Fruit fly (Drosophila melanogaster) whole organism, embryonic: ENCODE data around the gene aru.
A peak's percentile ranks its signal among the peaks of the same experiment; 100 is the strongest.

Source experiments
- Atf3 ChIP-seq: fragments of 200-800 bp; sonication (Bioruptor generic); optimal IDR thresholded peaks from 3 replicates; lab custom pipeline; 2016; ENCODE audit warnings: missing biosample characterization, missing genetic modification characterization
- Bdp1 ChIP-seq: fragments of 200-800 bp; sonication (Bioruptor generic); optimal IDR thresholded peaks from 3 replicates; lab custom pipeline; 2016; ENCODE audit warnings: missing biosample characterization, missing genetic modification characterization
- CG10366 ChIP-seq: fragments of 200-800 bp; sonication (Bioruptor generic); IDR thresholded peaks from 2 replicates; pipeline ENCODE4 v1.3.6; 2022; ENCODE audit warnings: missing biosample characterization, missing genetic modification characterization
- CG11398 ChIP-seq: fragments of 200-800 bp; sonication (Bioruptor generic); optimal IDR thresholded peaks from 2 replicates; lab custom pipeline; 2016; ENCODE audit warnings: missing biosample characterization, missing genetic modification characterization
- CG12391 ChIP-seq: fragments of 200-800 bp; sonication (Bioruptor generic); optimal IDR thresholded peaks from 3 replicates; lab custom pipeline; 2018; ENCODE audit warnings: missing biosample characterization, mild to moderate bottlenecking, missing genetic modification characterization, moderate library complexity
- CG12744 ChIP-seq: fragments of 200-800 bp; sonication (Bioruptor generic); optimal IDR thresholded peaks from 2 replicates; lab custom pipeline; 2016; ENCODE audit warnings: missing biosample characterization, missing genetic modification characterization
- CG13123 ChIP-seq: fragments of 200-800 bp; sonication (Bioruptor generic); optimal IDR thresholded peaks from 2 replicates; lab custom pipeline; 2016; ENCODE audit warnings: missing biosample characterization, missing genetic modification characterization
- CG14014 ChIP-seq: fragments of 200-800 bp; sonication (Bioruptor generic); IDR thresholded peaks from 2 replicates; pipeline ENCODE4 v1.3.6; 2022; ENCODE audit warnings: missing biosample characterization, missing genetic modification characterization
- CG14710 ChIP-seq: fragments of 200-800 bp; sonication (Bioruptor generic); optimal IDR thresholded peaks from 3 replicates; lab custom pipeline; 2019; ENCODE audit warnings: missing biosample characterization, mild to moderate bottlenecking, missing genetic modification characterization, moderate library complexity
- CG15269 ChIP-seq: fragments of 200-800 bp; sonication (Bioruptor generic); optimal IDR thresholded peaks from 2 replicates; lab custom pipeline; 2018; ENCODE audit warnings: missing biosample characterization, mild to moderate bottlenecking, missing genetic modification characterization, moderate library complexity
- CG18599 ChIP-seq: fragments of 200-800 bp; sonication (Bioruptor generic); optimal IDR thresholded peaks from 3 replicates; lab custom pipeline; 2017; ENCODE audit warnings: missing biosample characterization, missing genetic modification characterization, mild to moderate bottlenecking, moderate library complexity, missing genetic modification reagents
- CG2199 ChIP-seq: fragments of 200-800 bp; sonication (Bioruptor generic); IDR thresholded peaks from 3 replicates; pipeline ENCODE4 v1.3.6; 2022; ENCODE audit warnings: missing biosample characterization, missing genetic modification characterization
- CG2712 ChIP-seq: fragments of 200-800 bp; optimal IDR thresholded peaks from 3 replicates; lab custom pipeline; 2019; ENCODE audit warnings: missing biosample characterization, mild to moderate bottlenecking, missing genetic modification characterization, moderate library complexity
- CG3281 ChIP-seq: fragments of 200-800 bp; sonication (Bioruptor generic); optimal IDR thresholded peaks from 3 replicates; lab custom pipeline; 2017; ENCODE audit warnings: missing biosample characterization, mild to moderate bottlenecking, missing genetic modification characterization
- CG33557 ChIP-seq: fragments of 200-800 bp; sonication (Bioruptor generic); optimal IDR thresholded peaks from 2 replicates; lab custom pipeline; 2019; ENCODE audit warnings: missing biosample characterization, mild to moderate bottlenecking, missing genetic modification characterization, moderate library complexity
- CG34224 ChIP-seq: fragments of 200-800 bp; sonication (Bioruptor generic); IDR thresholded peaks from 3 replicates; pipeline ENCODE4 v1.3.6; 2022; ENCODE audit warnings: missing biosample characterization, missing genetic modification characterization; ENCODE audit not compliant: partially characterized antibody
- CG5245 ChIP-seq: fragments of 200-800 bp; sonication (Bioruptor generic); optimal IDR thresholded peaks from 3 replicates; lab custom pipeline; 2016; ENCODE audit warnings: missing biosample characterization, missing genetic modification characterization
- CG6175 ChIP-seq: fragments of 200-800 bp; sonication (Bioruptor generic); IDR thresholded peaks from 3 replicates; pipeline ENCODE4 v1.3.6; 2022; ENCODE audit warnings: missing biosample characterization, missing genetic modification characterization
- CG6272 ChIP-seq: fragments of 200-800 bp; sonication (Bioruptor generic); IDR thresholded peaks from 2 replicates; pipeline ENCODE4 v1.3.6; 2022; ENCODE audit warnings: missing biosample characterization, missing genetic modification characterization
- CG6654 ChIP-seq: fragments of 200-800 bp; sonication (Bioruptor generic); optimal IDR thresholded peaks from 2 replicates; lab custom pipeline; 2017; ENCODE audit warnings: missing biosample characterization, mild to moderate bottlenecking, missing genetic modification characterization
- CG6683 ChIP-seq: fragments of 200-800 bp; sonication (Bioruptor generic); optimal IDR thresholded peaks from 2 replicates; lab custom pipeline; 2017; ENCODE audit warnings: missing biosample characterization, mild to moderate bottlenecking, missing genetic modification characterization, missing genetic modification reagents
- CG6791 ChIP-seq: fragments of 200-800 bp; sonication (Bioruptor generic); IDR thresholded peaks from 3 replicates; pipeline ENCODE4 v1.3.6; 2022; ENCODE audit warnings: missing biosample characterization, missing genetic modification characterization; ENCODE audit not compliant: partially characterized antibody
- CG7556 ChIP-seq: fragments of 200-800 bp; sonication (Bioruptor generic); optimal IDR thresholded peaks from 2 replicates; lab custom pipeline; 2017; ENCODE audit warnings: missing biosample characterization, mild to moderate bottlenecking, missing genetic modification characterization
- CG8281 ChIP-seq: fragments of 200-800 bp; sonication (Bioruptor generic); optimal IDR thresholded peaks from 2 replicates; lab custom pipeline; 2018; ENCODE audit warnings: missing biosample characterization, mild to moderate bottlenecking, missing genetic modification characterization, moderate library complexity
- CG8478 ChIP-seq: fragments of >200 bp; optimal IDR thresholded peaks from 2 replicates; lab custom pipeline; 2018
- CTCF ChIP-seq: fragments of 200-800 bp; sonication (Bioruptor generic); optimal IDR thresholded peaks from 2 replicates; lab custom pipeline; 2017; ENCODE audit warnings: missing biosample characterization, mild to moderate bottlenecking, missing genetic modification characterization, moderate library complexity
- D ChIP-seq, 2 experiments: fragments of 200-800 bp in 1 of 2; fragments of >200 bp in 1 of 2; sonication (Bioruptor generic) in 1 of 2; optimal IDR thresholded peaks; 2 replicates in 1 of 2; 3 replicates in 1 of 2; lab custom pipeline; 2017; ENCODE audit warnings: mild to moderate bottlenecking in 1 of 2, missing biosample characterization in 1 of 2, missing genetic modification characterization in 1 of 2, missing genetic modification reagents in 1 of 2
- D19B ChIP-seq: fragments of 200-800 bp; sonication (Bioruptor generic); optimal IDR thresholded peaks from 2 replicates; lab custom pipeline; 2017; ENCODE audit warnings: missing biosample characterization, mild to moderate bottlenecking, missing genetic modification characterization
- Dref ChIP-seq: fragments of 200-800 bp; sonication (Bioruptor generic); IDR thresholded peaks from 2 replicates; pipeline ENCODE4 v1.3.6; 2022; ENCODE audit warnings: missing biosample characterization, missing genetic modification characterization
- Hand ChIP-seq: fragments of 200-800 bp; sonication (Bioruptor generic); optimal IDR thresholded peaks from 2 replicates; lab custom pipeline; 2017; ENCODE audit warnings: mild to moderate bottlenecking, missing biosample characterization, missing genetic modification reagents, missing genetic modification characterization
- Nf-YC ChIP-seq: fragments of 200-800 bp; optimal IDR thresholded peaks from 3 replicates; lab custom pipeline; 2019; ENCODE audit warnings: missing biosample characterization, mild to moderate bottlenecking, missing genetic modification characterization, moderate library complexity
- Rx ChIP-seq: fragments of 200-800 bp; sonication (Bioruptor generic); IDR thresholded peaks from 2 replicates; pipeline ENCODE4 v1.3.6; 2022; ENCODE audit warnings: missing biosample characterization, missing genetic modification characterization
- Sin3A ChIP-seq: fragments of >200 bp; optimal IDR thresholded peaks from 2 replicates; lab custom pipeline; 2018
- Vsx1 ChIP-seq: fragments of 200-800 bp; sonication (Bioruptor generic); optimal IDR thresholded peaks from 2 replicates; lab custom pipeline; 2017; ENCODE audit warnings: missing biosample characterization, mild to moderate bottlenecking, missing genetic modification characterization, missing genetic modification reagents
- al ChIP-seq: fragments of 200-800 bp; sonication (Bioruptor generic); IDR thresholded peaks from 2 replicates; pipeline ENCODE4 v1.3.6; 2022; ENCODE audit warnings: missing biosample characterization, missing genetic modification characterization
- dysf ChIP-seq: fragments of 200-800 bp; sonication (Bioruptor generic); IDR thresholded peaks from 3 replicates; pipeline ENCODE4 v1.3.6; 2022; ENCODE audit warnings: missing biosample characterization, missing genetic modification characterization
- fu2 ChIP-seq: fragments of 200-800 bp; sonication (Bioruptor generic); optimal IDR thresholded peaks from 2 replicates; lab custom pipeline; 2016; ENCODE audit warnings: missing biosample characterization, missing genetic modification characterization
- gcm2 ChIP-seq: fragments of 200-800 bp; sonication (Bioruptor generic); optimal IDR thresholded peaks from 2 replicates; lab custom pipeline; 2016; ENCODE audit warnings: missing biosample characterization, missing genetic modification characterization
- gro ChIP-seq: fragments of 200-800 bp; sonication (Bioruptor generic); optimal IDR thresholded peaks from 2 replicates; lab custom pipeline; 2016; ENCODE audit warnings: missing biosample characterization, missing genetic modification characterization
- lilli ChIP-seq: fragments of 200-800 bp; sonication (Bioruptor generic); optimal IDR thresholded peaks from 3 replicates; lab custom pipeline; 2016; ENCODE audit warnings: missing biosample characterization, missing genetic modification characterization
- nmo ChIP-seq: fragments of 200-800 bp; sonication (Bioruptor generic); optimal IDR thresholded peaks from 2 replicates; lab custom pipeline; 2018; ENCODE audit warnings: missing biosample characterization, mild to moderate bottlenecking, missing genetic modification characterization, moderate library complexity
- oc ChIP-seq: fragments of 200-800 bp; sonication (Bioruptor generic); optimal IDR thresholded peaks from 2 replicates; lab custom pipeline; 2018; ENCODE audit warnings: missing biosample characterization, mild to moderate bottlenecking, missing genetic modification characterization, moderate library complexity
- pb ChIP-seq: fragments of 200-800 bp; sonication (Bioruptor generic); optimal IDR thresholded peaks from 3 replicates; lab custom pipeline; 2016; ENCODE audit warnings: missing biosample characterization, missing genetic modification characterization
- pnt ChIP-seq: fragments of 200-800 bp; sonication (Bioruptor generic); optimal IDR thresholded peaks from 3 replicates; lab custom pipeline; 2016; ENCODE audit warnings: missing biosample characterization, missing genetic modification characterization
- pum ChIP-seq: fragments of 200-800 bp; sonication (Bioruptor generic); optimal IDR thresholded peaks from 2 replicates; lab custom pipeline; 2016; ENCODE audit warnings: missing biosample characterization, missing genetic modification characterization
- row ChIP-seq: fragments of 200-800 bp; sonication (Bioruptor generic); IDR thresholded peaks from 3 replicates; pipeline ENCODE4 v1.3.6; 2022; ENCODE audit warnings: missing biosample characterization, missing genetic modification characterization
- sc ChIP-seq, 3 experiments: fragments of >200 bp in 2 of 3; fragments of 200-800 bp in 1 of 3; sonication (Bioruptor generic) in 1 of 3; optimal IDR thresholded peaks; 2 replicates in 2 of 3; 3 replicates in 1 of 3; lab custom pipeline; 2017; ENCODE audit warnings: mild to moderate bottlenecking in 1 of 3, missing biosample characterization in 1 of 3, missing genetic modification characterization in 1 of 3, missing genetic modification reagents in 1 of 3
- slou ChIP-seq: fragments of 200-800 bp; sonication (Bioruptor generic); optimal IDR thresholded peaks from 3 replicates; lab custom pipeline; 2016; ENCODE audit warnings: missing biosample characterization, missing genetic modification characterization
- sqz ChIP-seq: fragments of 200-800 bp; sonication (Bioruptor generic); optimal IDR thresholded peaks from 3 replicates; lab custom pipeline; 2018; ENCODE audit warnings: missing biosample characterization, mild to moderate bottlenecking, missing genetic modification characterization

aru gene

DNA sequence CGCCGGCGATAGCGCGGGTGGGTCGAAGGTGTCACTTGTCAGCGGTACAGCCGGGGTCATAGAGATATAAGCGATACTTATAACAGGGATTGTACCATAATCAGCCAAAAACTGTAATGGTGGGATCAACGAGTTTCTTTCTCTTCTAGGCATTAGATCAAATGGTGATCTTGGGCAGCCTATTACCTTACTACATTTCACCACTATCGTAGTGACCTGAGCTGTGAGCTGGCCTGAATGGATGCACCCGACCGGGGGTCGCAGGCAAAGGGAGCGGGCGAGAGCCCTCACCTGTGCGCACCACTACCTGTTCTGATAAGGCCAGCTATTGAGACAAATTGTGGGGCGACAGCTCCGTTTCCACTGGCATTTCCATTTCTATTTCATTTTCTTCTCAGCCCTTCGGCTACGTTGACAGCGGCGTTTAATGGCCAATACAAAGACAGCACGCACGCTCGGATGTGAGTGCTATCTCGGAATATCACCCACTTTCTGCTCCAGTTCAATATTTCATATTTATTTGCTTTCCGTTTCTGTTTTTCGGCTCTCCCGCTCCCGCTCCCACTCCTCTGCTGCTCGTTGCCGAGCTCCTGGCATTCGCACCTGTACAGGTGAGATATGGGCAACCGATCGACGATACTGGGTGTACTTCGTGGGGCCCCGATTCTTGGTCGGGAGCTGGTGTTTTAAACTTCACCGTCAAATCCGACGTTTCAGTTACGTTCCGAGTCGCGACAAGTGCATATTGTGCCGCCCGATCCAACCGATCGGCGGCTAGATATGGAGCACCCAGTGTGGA lies 11.3 kb downstream of the aru start (continued):
- TF ChIP-seq CG6175 (GFP tag; lab: Robert Waterston, UW) (no peak), slou (GFP tag; lab: Kevin White, UChicago) (no peak), D19B (no peak), CG14710 (tag; lab: Kevin White, UChicago) (peak; percentile 65), Dref (no peak), CTCF (GFP tag; lab: Kevin White, UChicago) (peak; percentile 1), CG6683 (GFP tag; lab: Kevin White, UChicago) (peak; percentile 50), Rx (GFP tag; lab: Robert Waterston, UW) (peak; percentile 77), Atf3 (GFP tag; lab: Kevin White, UChicago) (peak; percentile 25), Sin3A (lab: Kevin White, UChicago) (no peak), CG34224 (GFP tag; lab: Robert Waterston, UW) (no peak), CG15269 (tag; lab: Kevin White, UChicago) (peak; percentile 70), CG6272 (peak; percentile 78), CG3281 (GFP tag; lab: Kevin White, UChicago) (peak; percentile 59), sc (optimal IDR thresholded peaks at IDR 0.05; lab: Kevin White, UChicago) (no peak), sc (GFP tag; optimal IDR thresholded peaks at IDR 0.05; lab: Kevin White, UChicago) (peak; percentile 62), CG12744 (GFP tag; lab: Kevin White, UChicago) (no peak), CG8281 (tag; lab: Kevin White, UChicago) (peak; percentile 48), Bdp1 (GFP tag; lab: Kevin White, UChicago) (peak; percentile 50), D (optimal IDR thresholded peaks at IDR 0.05; lab: Kevin White, UChicago) (no peak), D (GFP tag; optimal IDR thresholded peaks at IDR 0.05; lab: Kevin White, UChicago) (peak; percentile 80), al (GFP tag; lab: Robert Waterston, UW) (0 out of 2 replicates have a peak, but pooled peaks have one; percentile 37), CG2199 (GFP tag; lab: Robert Waterston, UW) (peak; percentile 83; the same call in 1 of the 3 replicates), CG7556 (peak; percentile 64), row (GFP tag; lab: Robert Waterston, UW) (peak; percentile 84), CG14014 (GFP tag; lab: Robert Waterston, UW) (peak; percentile 76), CG33557 (peak; percentile 8), oc (peak; percentile 84), CG8478 (lab: Kevin White, UChicago) (no peak), CG6654 (GFP tag; lab: Kevin White, UChicago) (peak; percentile 53), Vsx1 (peak; percentile 58), CG18599 (GFP tag; lab: Kevin White, UChicago) (peak; percentile 75), Hand (GFP tag; lab: Kevin White, UChicago) (no peak), CG12391 (tag; lab: Kevin White, UChicago) (peak; percentile 77), gro (no peak), CG6791 (GFP tag; lab: Robert Waterston, UW) (no peak), sqz (GFP tag; lab: Kevin White, UChicago) (peak; percentile 36), CG13123 (GFP tag; lab: Kevin White, UChicago) (peak; percentile 44), pum (GFP tag; lab: Kevin White, UChicago) (peak; percentile 78), pb (GFP tag; lab: Kevin White, UChicago) (peak; percentile 55), CG10366 (GFP tag; lab: Robert Waterston, UW) (peak; percentile 90), CG11398 (GFP tag; lab: Kevin White, UChicago) (peak; percentile 49), pnt (peak; percentile 69), CG5245 (GFP tag; lab: Kevin White, UChicago) (peak; percentile 74), Nf-YC (peak; percentile 23), gcm2 (no peak), CG2712 (peak; percentile 87), lilli (GFP tag; lab: Kevin White, UChicago) (peak; percentile 75), dysf (GFP tag; lab: Robert Waterston, UW) (peak; percentile 82), nmo (peak; percentile 83), fu2 (GFP tag; lab: Kevin White, UChicago) (peak; percentile 22)
